Worm (Caenorhabditis elegans) whole organism, mixed stage, embryonic: Measurements from ENCODE around the gene F14H8.4.
A peak's percentile ranks its signal among the peaks of the same experiment; 100 is the strongest.

ENCODE experiments used
- M03D4.4 ChIP-seq: sonication (generic microtip); optimal IDR thresholded peaks from 2 replicates; lab custom pipeline; 2017; ENCODE audit warnings: mild to moderate bottlenecking, missing genetic modification characterization, missing compliant biosample characterization
- bed-3 ChIP-seq: fragments of 200-800 bp; sonication (Bioruptor generic); optimal IDR thresholded peaks from 3 replicates; lab custom pipeline; 2018; ENCODE audit warnings: mild to moderate bottlenecking, missing genetic modification characterization, moderate library complexity, missing compliant biosample characterization
- blmp-1 ChIP-seq: fragments of 150-350 bp; optimal IDR thresholded peaks from 2 replicates; lab custom pipeline; 2014; ENCODE audit warnings: missing biosample characterization, missing genetic modification characterization
- ceh-39 ChIP-seq: fragments of 150-350 bp; optimal IDR thresholded peaks from 2 replicates; lab custom pipeline; 2014; ENCODE audit warnings: missing biosample characterization, missing genetic modification characterization
- ceh-43 ChIP-seq: fragments of 200-800 bp; sonication (Bioruptor generic); optimal IDR thresholded peaks from 2 replicates; lab custom pipeline; 2018; ENCODE audit warnings: mild to moderate bottlenecking, missing genetic modification characterization, moderate library complexity, missing compliant biosample characterization
- ceh-83 ChIP-seq: fragments of 200-800 bp; sonication (Bioruptor generic); optimal IDR thresholded peaks from 2 replicates; lab custom pipeline; 2018; ENCODE audit warnings: mild to moderate bottlenecking, missing genetic modification characterization, missing compliant biosample characterization
- ces-1 ChIP-seq: fragments of 150-350 bp; optimal IDR thresholded peaks from 2 replicates; lab custom pipeline; 2014; ENCODE audit warnings: missing biosample characterization, missing genetic modification reagents, missing genetic modification characterization
- drap-1 ChIP-seq: fragments of 200-800 bp; sonication (Bioruptor generic); optimal IDR thresholded peaks from 3 replicates; lab custom pipeline; 2018; ENCODE audit warnings: mild to moderate bottlenecking, missing genetic modification characterization, missing compliant biosample characterization
- elt-1 ChIP-seq: sonication (generic microtip); optimal IDR thresholded peaks from 2 replicates; lab custom pipeline; 2017; ENCODE audit warnings: missing genetic modification characterization, mild to moderate bottlenecking, missing compliant biosample characterization, antibody characterized with exemption, moderate library complexity, borderline replicate concordance; ENCODE audit not compliant: insufficient read depth
- elt-3 ChIP-seq: fragments of 150-350 bp; optimal IDR thresholded peaks from 2 replicates; lab custom pipeline; 2014; ENCODE audit warnings: missing biosample characterization, missing genetic modification characterization
- flh-1 ChIP-seq: fragments of 200-800 bp; sonication (Bioruptor generic); optimal IDR thresholded peaks from 2 replicates; lab custom pipeline; 2018; ENCODE audit warnings: mild to moderate bottlenecking, missing genetic modification characterization, moderate library complexity, missing compliant biosample characterization
- ham-2 ChIP-seq: fragments of 200-800 bp; sonication (Bioruptor generic); optimal IDR thresholded peaks from 2 replicates; lab custom pipeline; 2018; ENCODE audit warnings: mild to moderate bottlenecking, missing genetic modification characterization, missing compliant biosample characterization
- hlh-1 ChIP-seq: fragments of 150-350 bp; optimal IDR thresholded peaks from 2 replicates; lab custom pipeline; 2014; ENCODE audit warnings: missing biosample characterization, missing genetic modification reagents, missing genetic modification characterization
- lin-13 ChIP-seq: fragments of 150-350 bp; optimal IDR thresholded peaks from 2 replicates; lab custom pipeline; 2014; ENCODE audit warnings: missing biosample characterization, missing genetic modification characterization
- lin-32 ChIP-seq: fragments of 200-800 bp; sonication (Bioruptor generic); optimal IDR thresholded peaks from 2 replicates; lab custom pipeline; 2018; ENCODE audit warnings: mild to moderate bottlenecking, missing genetic modification characterization, missing compliant biosample characterization
- lsy-2 ChIP-seq: fragments of 150-350 bp; optimal IDR thresholded peaks from 2 replicates; lab custom pipeline; 2014; ENCODE audit warnings: missing biosample characterization, missing genetic modification characterization
- mab-5 ChIP-seq: fragments of 150-350 bp; optimal IDR thresholded peaks from 2 replicates; lab custom pipeline; 2014; ENCODE audit warnings: missing biosample characterization, missing genetic modification characterization
- mep-1 ChIP-seq: fragments of 150-350 bp; optimal IDR thresholded peaks from 2 replicates; lab custom pipeline; 2017; ENCODE audit warnings: missing biosample characterization, missing genetic modification reagents, missing genetic modification characterization, inconsistent platforms
- nhr-12 ChIP-seq: fragments of 150-350 bp; optimal IDR thresholded peaks from 2 replicates; lab custom pipeline; 2014; ENCODE audit warnings: missing biosample characterization, missing genetic modification characterization
- nhr-2 ChIP-seq: fragments of 150-350 bp; optimal IDR thresholded peaks from 2 replicates; lab custom pipeline; 2014; ENCODE audit warnings: missing biosample characterization, missing genetic modification characterization
- nhr-237 ChIP-seq: fragments of 150-350 bp; optimal IDR thresholded peaks from 2 replicates; lab custom pipeline; 2014; ENCODE audit warnings: missing biosample characterization, missing genetic modification characterization
- nhr-28 ChIP-seq: fragments of 150-350 bp; optimal IDR thresholded peaks from 2 replicates; lab custom pipeline; 2014; ENCODE audit warnings: missing biosample characterization, missing genetic modification characterization
- pha-4 ChIP-seq: fragments of 150-350 bp; optimal IDR thresholded peaks from 2 replicates; lab custom pipeline; 2018; ENCODE audit warnings: missing biosample characterization, missing genetic modification reagents, missing genetic modification characterization
- sem-2 ChIP-seq: fragments of 200-800 bp; sonication (Bioruptor generic); optimal IDR thresholded peaks from 2 replicates; lab custom pipeline; 2018; ENCODE audit warnings: mild to moderate bottlenecking, missing genetic modification characterization, missing compliant biosample characterization
- snpc-4 ChIP-seq: fragments of 150-350 bp; optimal IDR thresholded peaks from 2 replicates; lab custom pipeline; 2014; ENCODE audit warnings: missing biosample characterization, missing genetic modification characterization
- unc-120 ChIP-seq: sonication (generic microtip); optimal IDR thresholded peaks from 2 replicates; lab custom pipeline; 2017; ENCODE audit warnings: missing genetic modification characterization, missing compliant biosample characterization; ENCODE audit not compliant: poor library complexity, severe bottlenecking
- unc-39 ChIP-seq: fragments of 150-350 bp; optimal IDR thresholded peaks from 2 replicates; lab custom pipeline; 2014; ENCODE audit warnings: missing biosample characterization, missing genetic modification characterization
- unc-62 ChIP-seq: fragments of 150-350 bp; optimal IDR thresholded peaks from 2 replicates; lab custom pipeline; 2014; ENCODE audit warnings: missing biosample characterization, missing genetic modification reagents, missing genetic modification characterization
- zip-8 ChIP-seq: fragments of 150-350 bp; optimal IDR thresholded peaks from 2 replicates; lab custom pipeline; 2014; ENCODE audit warnings: missing biosample characterization, missing genetic modification characterization
- ztf-11 ChIP-seq: fragments of 150-350 bp; optimal IDR thresholded peaks from 2 replicates; lab custom pipeline; 2014; ENCODE audit warnings: missing biosample characterization, missing genetic modification characterization

Gene F14H8.4

DNA sequence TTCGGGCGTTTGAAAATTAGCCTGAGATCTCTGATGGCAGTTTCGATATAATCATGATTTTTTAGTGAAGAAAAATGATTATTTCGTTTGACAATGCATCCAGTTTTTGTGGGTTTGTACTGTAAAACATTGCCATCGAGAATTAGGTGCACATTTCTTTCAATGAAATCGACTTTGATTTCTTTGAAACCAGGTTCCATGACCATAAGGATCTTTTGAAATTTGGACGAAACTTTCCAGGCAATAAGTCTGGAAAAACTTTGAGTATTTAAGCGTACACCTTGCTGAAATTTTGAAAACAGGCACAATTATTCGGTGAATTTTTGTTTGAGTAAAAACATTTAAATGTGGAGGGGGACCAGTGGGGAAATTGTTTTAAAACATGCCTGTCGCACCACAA, 28.1 kb downstream of the F14H8.4 start:
- no peak for TF ChIP-seq unc-120 (tag; lab: Kevin White, UChicago)
- no peak for TF ChIP-seq sem-2 (GFP tag; lab: Kevin White, UChicago)
- TF ChIP-seq M03D4.4 (tag; lab: Kevin White, UChicago): no peak
- no peak for TF ChIP-seq blmp-1 (tag; lab: Kevin White, UChicago)
- TF ChIP-seq zip-8: no peak
- no peak for TF ChIP-seq bed-3 (GFP tag; lab: Kevin White, UChicago)
- no peak for TF ChIP-seq nhr-237
- no peak for TF ChIP-seq ceh-43 (GFP tag; lab: Kevin White, UChicago)
- TF ChIP-seq pha-4: no peak
- TF ChIP-seq nhr-28 (tag; lab: Kevin White, UChicago): no peak
- TF ChIP-seq nhr-12 (tag; lab: Kevin White, UChicago): no peak
- TF ChIP-seq drap-1: no peak

DNA sequence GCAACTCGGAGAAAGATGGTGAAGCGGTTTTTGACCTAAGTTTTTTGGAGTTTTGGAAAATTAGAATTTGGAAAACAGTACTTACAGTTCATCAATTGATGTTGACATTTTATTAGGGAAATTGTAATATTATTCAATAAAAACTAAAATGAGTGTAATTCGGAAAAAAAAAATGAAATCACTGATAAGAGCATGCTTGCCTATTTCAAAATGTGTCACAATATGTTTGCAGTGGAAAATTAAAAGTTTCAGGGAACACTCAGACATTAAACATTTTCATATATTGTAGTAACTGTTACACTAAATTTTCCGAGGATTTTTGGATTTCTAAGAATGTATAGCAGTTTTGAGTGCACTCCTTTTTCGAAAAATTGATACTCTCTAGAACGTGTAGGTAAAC, 28.7 kb downstream of the F14H8.4 start, which contains the start of the genes fbxa-82 and C25D7.5:
TSS of gene fbxa-82 (minus strand) at position 163 of the 400 bp plus-strand sequence.
TSS of gene C25D7.5 (plus strand) at position 283 of the 400 bp plus-strand sequence.
- TF ChIP-seq sem-2 (GFP tag; lab: Kevin White, UChicago) (no peak), nhr-12 (tag; lab: Kevin White, UChicago) (no peak), nhr-237 (no peak), nhr-2 (tag; lab: Kevin White, UChicago) (no peak)

DNA sequence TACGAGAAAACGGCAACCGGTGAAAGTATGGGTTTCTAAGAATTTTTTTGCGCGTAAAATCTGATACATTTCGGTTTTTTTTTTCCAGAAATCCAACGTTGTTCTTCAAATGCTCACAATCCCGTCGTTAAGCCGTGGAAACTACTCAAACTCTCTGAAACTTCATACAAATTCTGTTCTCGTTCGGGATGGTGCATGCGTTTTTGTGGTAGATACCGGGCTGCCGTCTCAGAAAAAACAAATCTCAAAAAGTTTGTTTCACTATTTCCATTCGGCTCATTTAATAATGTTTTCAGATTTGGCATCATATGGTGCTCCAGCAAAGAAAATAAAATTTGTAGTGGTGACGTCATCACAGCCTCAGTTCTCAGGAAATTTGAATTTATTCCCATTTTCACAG, 31.1 kb downstream of the F14H8.4 start:
- TF ChIP-seq nhr-28 (tag; lab: Kevin White, UChicago) (no peak), zip-8 (peak; percentile 61)

DNA sequence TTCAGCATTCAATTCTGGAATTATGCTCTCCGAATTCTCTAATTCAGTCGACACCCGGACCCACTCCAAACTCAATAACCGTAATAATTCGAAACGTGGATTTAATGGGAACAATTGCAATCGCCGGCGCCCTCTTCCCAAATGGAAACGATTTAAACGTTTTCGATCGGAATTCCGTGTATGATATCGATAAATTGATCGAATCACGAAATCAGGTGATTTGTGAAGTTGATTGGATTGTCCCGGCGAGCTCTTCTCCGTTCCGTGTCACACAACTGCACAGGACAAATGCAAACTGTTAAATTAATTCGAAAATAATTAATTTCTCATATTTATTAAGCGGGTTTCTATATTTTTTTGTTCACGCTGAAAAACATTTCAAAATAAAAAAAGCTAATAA, 32.2 kb downstream of the F14H8.4 start, which contains the start of gene C25D7.16:
TSS of gene C25D7.16 (plus strand) at position 301 of the 400 bp plus-strand sequence.
- TF ChIP-seq hlh-1 (tag; lab: Kevin White, UChicago): no peak
- no peak for TF ChIP-seq blmp-1 (tag; lab: Kevin White, UChicago)
- TF ChIP-seq bed-3 (GFP tag; lab: Kevin White, UChicago): no peak
- no peak for TF ChIP-seq ham-2
- no peak for TF ChIP-seq mep-1 (tag; lab: Kevin White, UChicago)
- no peak for TF ChIP-seq snpc-4 (tag; lab: Kevin White, UChicago)
- TF ChIP-seq lin-32 (GFP tag; lab: Kevin White, UChicago): no peak
- no peak for TF ChIP-seq zip-8
- TF ChIP-seq elt-1 (tag; lab: Kevin White, UChicago): no peak
- no peak for TF ChIP-seq pha-4
- TF ChIP-seq nhr-2 (tag; lab: Kevin White, UChicago): no peak
- no peak for TF ChIP-seq ztf-11 (tag; lab: Kevin White, UChicago)
- TF ChIP-seq M03D4.4 (tag; lab: Kevin White, UChicago): no peak
- TF ChIP-seq ces-1: no peak
- no peak for TF ChIP-seq ceh-39 (tag; lab: Kevin White, UChicago)
- no peak for TF ChIP-seq unc-120 (tag; lab: Kevin White, UChicago)
- no peak for TF ChIP-seq lsy-2 (tag; lab: Kevin White, UChicago)
- no peak for TF ChIP-seq lin-13 (tag; lab: Kevin White, UChicago)
- TF ChIP-seq flh-1 (GFP tag; lab: Kevin White, UChicago): no peak

DNA sequence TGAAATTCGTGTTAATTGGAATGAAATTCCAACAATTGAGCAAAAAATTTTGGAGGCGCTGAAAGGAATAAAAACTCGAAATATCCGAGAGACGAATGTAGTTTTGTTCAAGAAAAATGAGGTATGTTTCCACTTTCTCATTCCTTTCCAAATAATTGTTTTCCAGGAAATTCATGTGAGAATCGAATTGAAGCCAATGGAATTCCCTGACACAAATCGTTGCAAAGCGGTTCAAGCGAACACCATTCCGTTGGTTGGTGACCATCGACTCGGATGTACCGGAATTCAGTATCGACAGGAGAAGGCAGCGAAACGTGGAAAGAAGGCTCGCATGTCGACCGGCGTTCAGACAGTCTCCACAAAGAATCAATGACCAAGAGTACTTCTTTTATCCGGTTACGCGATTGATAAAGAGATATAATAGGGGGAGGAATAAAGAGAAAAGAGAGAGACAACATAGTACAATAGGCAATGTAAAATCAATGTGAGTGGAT, 32.7 kb downstream of the F14H8.4 start:
- TF ChIP-seq unc-120 (tag; lab: Kevin White, UChicago) (no peak), ceh-83 (GFP tag; lab: Kevin White, UChicago) (no peak), hlh-1 (tag; lab: Kevin White, UChicago) (no peak), unc-39 (tag; lab: Kevin White, UChicago) (no peak), mab-5 (no peak), elt-1 (tag; lab: Kevin White, UChicago) (no peak), ceh-43 (GFP tag; lab: Kevin White, UChicago) (no peak), elt-3 (tag; lab: Kevin White, UChicago) (no peak), nhr-28 (tag; lab: Kevin White, UChicago) (no peak), unc-62 (GFP tag; lab: Kevin White, UChicago) (no peak), blmp-1 (tag; lab: Kevin White, UChicago) (no peak)
